Worm (Caenorhabditis elegans) whole organism, L4 larva: ENCODE measurements around the gene T24D8.6.

Experiments used
- dve-1 ChIP-seq: sonication (generic microtip); optimal IDR thresholded peaks from 2 replicates; lab custom pipeline; 2017; ENCODE audit warnings: antibody characterized with exemption, mild to moderate bottlenecking, missing genetic modification characterization, missing compliant biosample characterization; ENCODE audit not compliant: insufficient read depth
- ztf-11 ChIP-seq: fragments of 150-350 bp; optimal IDR thresholded peaks from 2 replicates; lab custom pipeline; 2014; ENCODE audit warnings: missing biosample characterization, missing genetic modification characterization

- TF ChIP-seq ztf-11 (tag; lab: Kevin White, UChicago) (no peak), dve-1 (tag; lab: Kevin White, UChicago) (peak; percentile 63)
These were observed 6.3 kb upstream of the T24D8.6 start for ce11 chrX:2372134-2372533.
